Fruit fly (Drosophila melanogaster): ENCODE data around the gene Archease.

Gene Archease

DNA sequence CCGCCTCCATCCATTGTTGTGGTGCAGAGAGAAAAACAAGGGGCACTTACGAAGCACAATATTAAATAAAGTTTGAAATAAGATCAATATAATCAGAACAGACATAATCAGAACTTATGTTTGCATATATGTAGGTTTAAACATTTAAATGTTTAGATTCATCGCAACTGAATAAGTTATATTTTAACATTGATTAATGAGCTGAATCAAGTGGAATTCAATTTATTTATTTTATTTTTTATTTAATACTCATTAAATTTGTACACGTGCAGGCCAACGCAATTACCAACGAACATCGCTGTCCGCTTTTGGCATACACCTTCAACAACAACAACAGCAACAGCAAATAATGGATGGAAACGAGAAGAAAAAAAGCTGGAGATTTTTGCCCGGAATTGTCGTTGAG lies 36.1 kb upstream of the Archease start (continued):
- TF ChIP-seq CG11560 (tag; IDR thresholded peaks at IDR 0.05) (no peak), tio (GFP tag; optimal IDR thresholded peaks at IDR 0.05) (no peak), cato (GFP tag; optimal IDR thresholded peaks at IDR 0.05; ENCODE audit: borderline replicate concordance) (no peak), crp (GFP tag; optimal IDR thresholded peaks at IDR 0.05) (no peak), CG7839 (tag; optimal IDR thresholded peaks at IDR 0.05) (peak; percentile 56), CG15696 (tag; optimal IDR thresholded peaks at IDR 0.05) (no peak), Aef1 (GFP tag; IDR thresholded peaks at IDR 0.05) (no peak), bab2 (GFP tag; optimal IDR thresholded peaks at IDR 0.05) (no peak), CG32532 (GFP tag; IDR thresholded peaks at IDR 0.05) (no peak), sug (tag; optimal IDR thresholded peaks at IDR 0.05) (no peak), nmo (GFP tag; optimal IDR thresholded peaks at IDR 0.05) (peak; percentile 47), Bdp1 (GFP tag; optimal IDR thresholded peaks at IDR 0.05) (no peak), sqz (GFP tag; optimal IDR thresholded peaks at IDR 0.05) (no peak), CG6654 (GFP tag; optimal IDR thresholded peaks at IDR 0.05) (peak; percentile 10), gro (GFP tag; optimal IDR thresholded peaks at IDR 0.05) (no peak), Sin3A (optimal IDR thresholded peaks at IDR 0.05) (no peak), jing (GFP tag; optimal IDR thresholded peaks at IDR 0.05) (no peak), Myb (GFP tag; optimal IDR thresholded peaks at IDR 0.05) (no peak), CG2889 (GFP tag; IDR thresholded peaks at IDR 0.05) (no peak), CG34224 (GFP tag; IDR thresholded peaks at IDR 0.05; ENCODE audit: partially characterized antibody) (no peak), mam (GFP tag; optimal IDR thresholded peaks at IDR 0.05) (no peak), row (GFP tag; IDR thresholded peaks at IDR 0.05) (peak; percentile 34; the same call in 2 of the 3 replicates), Atf3 (GFP tag; optimal IDR thresholded peaks at IDR 0.05) (no peak), CG17361 (GFP tag; IDR thresholded peaks at IDR 0.05) (peak; percentile 49; the same call in 1 of the 3 replicates), Atf-2 (GFP tag; optimal IDR thresholded peaks at IDR 0.05) (no peak), CG2120 (GFP tag; optimal IDR thresholded peaks at IDR 0.05) (no peak), ewg (GFP tag; optimal IDR thresholded peaks at IDR 0.05) (peak; percentile 7), CG30403 (GFP tag; optimal IDR thresholded peaks at IDR 0.05) (peak; percentile 39), CG8944 (GFP tag; optimal IDR thresholded peaks at IDR 0.05) (no peak), kah (GFP tag; optimal IDR thresholded peaks at IDR 0.05) (no peak), CkIIα-i1 (GFP tag; IDR thresholded peaks at IDR 0.05) (no peak), CG11695 (GFP tag; IDR thresholded peaks at IDR 0.05) (no peak), CG8388 (GFP tag; optimal IDR thresholded peaks at IDR 0.05) (peak; percentile 52), amos (GFP tag; IDR thresholded peaks at IDR 0.05; ENCODE audit: partially characterized antibody) (no peak), CG17612 (GFP tag; IDR thresholded peaks at IDR 0.05) (no peak), CG13424 (tag; optimal IDR thresholded peaks at IDR 0.05) (peak; percentile 48), CG4617 (GFP tag; optimal IDR thresholded peaks at IDR 0.05; ENCODE audit: borderline replicate concordance) (no peak), unpg (GFP tag; optimal IDR thresholded peaks at IDR 0.05) (peak; percentile 53), CG8478 (optimal IDR thresholded peaks at IDR 0.05) (no peak), Ssrp (tag; optimal IDR thresholded peaks at IDR 0.05) (peak; percentile 17), Ada2b (GFP tag; IDR thresholded peaks at IDR 0.05) (no peak), CG10462 (GFP tag; optimal IDR thresholded peaks at IDR 0.05) (no peak), CG10274 (GFP tag; optimal IDR thresholded peaks at IDR 0.05) (no peak), rib (GFP tag; IDR thresholded peaks at IDR 0.05) (no peak), CG7372 (GFP tag; IDR thresholded peaks at IDR 0.05) (no peak), Rfx (GFP tag; IDR thresholded peaks at IDR 0.05) (no peak), MTF-1 (GFP tag; optimal IDR thresholded peaks at IDR 0.05; ENCODE audit: borderline replicate concordance) (no peak), crol (GFP tag; IDR thresholded peaks at IDR 0.05) (no peak), Opbp (GFP tag; IDR thresholded peaks at IDR 0.05; ENCODE audit: partially characterized antibody) (no peak), hkb (optimal IDR thresholded peaks at IDR 0.05) (no peak), hkb (GFP tag; IDR thresholded peaks at IDR 0.05) (no peak), CG2202 (tag; optimal IDR thresholded peaks at IDR 0.05) (no peak), Fer3 (tag; optimal IDR thresholded peaks at IDR 0.05) (peak; percentile 25)
